Worm (Caenorhabditis elegans) whole organism, early embryonic: ENCODE data around the gene Y66D12A.24.
A peak's percentile ranks its signal among the peaks of the same experiment; 100 is the strongest.

ENCODE experiments used
- B0310.2 ChIP-seq: sonication (generic microtip); optimal IDR thresholded peaks from 2 replicates; lab custom pipeline; 2016; ENCODE audit warnings: mild to moderate bottlenecking, missing genetic modification characterization, missing compliant biosample characterization
- F13C5.2 ChIP-seq: sonication (generic microtip); optimal IDR thresholded peaks from 2 replicates; lab custom pipeline; 2017; ENCODE audit warnings: mild to moderate bottlenecking, missing genetic modification characterization, inconsistent platforms, missing compliant biosample characterization
- aly-1 ChIP-seq: sonication (generic microtip); optimal IDR thresholded peaks from 2 replicates; lab custom pipeline; 2016; ENCODE audit warnings: missing genetic modification characterization, missing compliant biosample characterization
- ama-1 ChIP-seq: fragments of 150-350 bp; optimal IDR thresholded peaks from 2 replicates; lab custom pipeline; 2014
- ceh-13 ChIP-seq: fragments of 200-800 bp; sonication (Bioruptor generic); optimal IDR thresholded peaks from 2 replicates; lab custom pipeline; 2018; ENCODE audit warnings: mild to moderate bottlenecking, missing genetic modification characterization, missing compliant biosample characterization
- ceh-36 ChIP-seq: sonication (generic microtip); optimal IDR thresholded peaks from 2 replicates; lab custom pipeline; 2016; ENCODE audit warnings: missing genetic modification characterization, inconsistent platforms, missing compliant biosample characterization
- ets-7 ChIP-seq: sonication (generic microtip); optimal IDR thresholded peaks from 2 replicates; lab custom pipeline; 2016; ENCODE audit warnings: missing genotype, missing genetic modification characterization, missing compliant biosample characterization
- hmbx-1 ChIP-seq: sonication (generic microtip); optimal IDR thresholded peaks from 2 replicates; lab custom pipeline; 2016; ENCODE audit warnings: mild to moderate bottlenecking, missing genetic modification characterization, missing compliant biosample characterization
- hmg-4 ChIP-seq: fragments of 200-800 bp; sonication (Bioruptor generic); optimal IDR thresholded peaks from 2 replicates; lab custom pipeline; 2018; ENCODE audit warnings: mild to moderate bottlenecking, missing genetic modification characterization, missing compliant biosample characterization
- hnd-1 ChIP-seq: sonication (generic microtip); optimal IDR thresholded peaks from 2 replicates; lab custom pipeline; 2016; ENCODE audit warnings: missing genetic modification characterization, missing compliant biosample characterization
- pes-1 ChIP-seq: fragments of 200-800 bp; sonication (Bioruptor generic); IDR thresholded peaks from 2 replicates; pipeline ENCODE4 v1.3.6; 2022; ENCODE audit warnings: missing genetic modification reagents, missing genetic modification characterization, missing compliant biosample characterization
- scrt-1 ChIP-seq: fragments of 200-800 bp; sonication (Bioruptor generic); IDR thresholded peaks from 2 replicates; pipeline ENCODE4 v1.3.6; 2022; ENCODE audit warnings: missing genetic modification characterization, missing compliant biosample characterization
- sea-1 ChIP-seq: fragments of 200-800 bp; sonication (Bioruptor generic); conservative IDR thresholded peaks from 2 replicates; pipeline ENCODE4 v1.3.6; 2022; ENCODE audit warnings: missing genetic modification characterization, missing compliant biosample characterization
- tbx-11 ChIP-seq: fragments of 200-800 bp; sonication (Bioruptor generic); IDR thresholded peaks from 2 replicates; pipeline ENCODE4 v1.3.6; 2022; ENCODE audit warnings: missing genetic modification characterization, missing compliant biosample characterization
- tbx-37 ChIP-seq: fragments of 200-800 bp; sonication (Bioruptor generic); conservative IDR thresholded peaks from 2 replicates; pipeline ENCODE4 v1.3.6; 2022; ENCODE audit warnings: missing genetic modification reagents, missing genetic modification characterization, missing compliant biosample characterization
- tra-4 ChIP-seq: sonication (generic microtip); optimal IDR thresholded peaks from 2 replicates; lab custom pipeline; 2017; ENCODE audit warnings: missing genetic modification characterization, missing compliant biosample characterization

Gene Y66D12A.24

ce11 chrIII:11459802-11460201, 36.9 kb upstream of the Y66D12A.24 start:
- TF ChIP-seq ceh-36 (tag; lab: Kevin White, UChicago) (peak; percentile 75), tra-4 (tag; lab: Kevin White, UChicago) (no peak)

DNA sequence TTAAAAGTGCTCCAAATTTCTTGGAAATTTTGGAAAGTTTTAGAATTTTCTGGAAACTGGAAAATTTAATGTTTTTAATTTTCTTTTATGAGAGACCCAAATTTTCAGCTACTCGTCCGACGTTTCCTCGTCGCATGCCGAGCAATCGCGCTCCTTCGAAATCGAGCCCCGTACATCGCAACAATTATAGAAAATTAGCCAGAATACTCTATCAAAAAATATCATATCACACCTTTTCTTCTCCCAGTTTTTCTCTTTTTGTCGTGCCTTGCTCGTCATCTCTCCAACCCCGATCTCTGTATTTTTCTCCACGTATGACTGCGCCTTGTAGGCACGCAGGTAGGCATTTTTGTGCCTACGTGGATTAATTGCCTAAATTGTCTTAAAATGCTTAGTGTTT, 34.3 kb upstream of the Y66D12A.24 start:
- no peak for TF ChIP-seq tbx-37 (GFP tag; lab: Robert Waterston, UW)
- TF ChIP-seq B0310.2 (tag; lab: Kevin White, UChicago), result no peak
- TF ChIP-seq aly-1 (tag; lab: Kevin White, UChicago), result no peak
- TF ChIP-seq ets-7 (tag; lab: Kevin White, UChicago), result no peak
- TF ChIP-seq F13C5.2 (tag; lab: Kevin White, UChicago), result no peak
- no peak for TF ChIP-seq sea-1 (GFP tag; lab: Robert Waterston, UW)
- TF ChIP-seq hmg-4, result no peak
- TF ChIP-seq scrt-1 (GFP tag; lab: Robert Waterston, UW), result no peak
- TF ChIP-seq tbx-11, result no peak
- no peak for TF ChIP-seq ceh-36 (tag; lab: Kevin White, UChicago)
- TF ChIP-seq hmbx-1 (tag; lab: Kevin White, UChicago), result no peak
- TF ChIP-seq tra-4 (tag; lab: Kevin White, UChicago), result no peak
- no peak for TF ChIP-seq ceh-13 (GFP tag; lab: Kevin White, UChicago)

ce11 chrIII:11463726-11464125, 32.9 kb upstream of the Y66D12A.24 start:
- TF ChIP-seq ceh-13 (GFP tag; lab: Kevin White, UChicago) (no peak), hmbx-1 (tag; lab: Kevin White, UChicago) (no peak), pes-1 (GFP tag; lab: Robert Waterston, UW) (0 out of 2 replicates have a peak, but pooled peaks have one; percentile 31), tbx-11 (0 out of 2 replicates have a peak, but pooled peaks have one; percentile 15), sea-1 (GFP tag; lab: Robert Waterston, UW) (0 out of 2 replicates have a peak, but pooled peaks have one; percentile 33)

DNA sequence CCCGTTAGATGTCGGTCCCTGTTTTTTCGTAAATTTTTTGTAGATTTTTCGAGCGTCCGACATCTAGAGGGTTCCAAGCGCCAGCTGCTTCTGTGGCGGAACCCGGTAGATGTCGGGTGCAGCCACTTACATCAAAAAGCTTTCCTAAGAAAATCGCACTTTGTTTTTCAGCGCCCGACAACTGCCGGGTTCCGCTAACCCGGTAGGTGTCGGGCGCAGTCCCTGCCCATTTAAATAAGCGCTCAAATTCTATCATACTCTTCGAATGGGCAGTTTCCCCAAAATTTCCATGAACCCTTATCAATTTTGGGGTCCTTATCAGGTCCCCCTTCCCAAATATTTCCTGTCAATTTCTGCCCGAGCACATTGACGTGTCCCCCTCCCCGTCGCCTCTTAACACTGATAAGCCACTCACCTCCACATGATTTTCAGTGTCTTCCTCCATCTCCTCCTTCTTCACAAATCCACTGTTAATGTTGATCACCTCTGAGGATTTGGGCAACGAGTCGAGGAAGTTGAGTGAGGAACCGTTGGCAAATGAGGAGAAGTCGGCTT, 31.2 kb upstream of the Y66D12A.24 start:
- TF ChIP-seq scrt-1 (GFP tag; lab: Robert Waterston, UW), result no peak
- 0 out of 2 replicates have a peak, but pooled peaks have one; percentile 41 for TF ChIP-seq pes-1 (GFP tag; lab: Robert Waterston, UW)

DNA sequence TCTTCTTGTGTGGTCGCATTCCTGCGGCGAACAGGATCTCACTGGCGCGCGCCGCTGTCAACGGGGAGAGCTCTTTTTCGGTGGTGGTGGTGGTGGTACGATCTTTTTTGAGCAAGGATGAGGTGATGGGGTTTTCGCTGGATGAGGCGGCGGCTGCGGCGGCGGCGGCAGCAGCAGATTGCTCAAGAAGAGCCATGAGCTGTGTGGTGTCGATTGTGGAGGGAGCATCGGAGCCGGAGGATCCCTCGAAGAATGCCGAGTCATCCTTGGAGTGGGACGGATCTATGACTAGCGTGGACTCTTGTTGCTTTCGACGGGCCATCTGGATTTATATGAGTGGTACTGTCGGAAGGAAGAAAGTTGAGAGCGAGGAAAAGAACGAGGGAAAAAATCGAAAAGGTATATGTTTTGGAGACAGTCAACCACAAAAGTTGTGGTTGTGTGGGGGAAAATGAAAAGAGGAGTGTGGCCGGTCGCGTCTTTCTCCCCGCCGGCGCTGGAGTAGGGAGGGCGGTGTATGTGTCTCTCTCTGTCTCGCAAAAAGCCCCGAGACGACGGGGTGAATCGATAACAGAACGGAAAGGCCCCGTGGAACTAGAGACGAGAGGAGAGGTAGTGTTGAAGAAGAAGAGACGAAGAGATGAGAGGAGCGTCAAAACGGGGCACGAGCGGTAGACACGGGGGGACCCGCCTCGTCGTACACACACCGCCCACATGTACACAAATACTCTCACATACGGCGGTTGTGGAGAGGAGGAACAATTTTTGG, 30.1 kb upstream of the Y66D12A.24 start:
- TF ChIP-seq sea-1 (GFP tag; lab: Robert Waterston, UW) (no peak), hnd-1 (tag; lab: Kevin White, UChicago) (no peak), tra-4 (tag; lab: Kevin White, UChicago) (no peak), ceh-36 (tag; lab: Kevin White, UChicago) (no peak), aly-1 (tag; lab: Kevin White, UChicago) (peak; percentile 54), pes-1 (GFP tag; lab: Robert Waterston, UW) (no peak)

- TF ChIP-seq tbx-11, result no peak
- TF ChIP-seq sea-1 (GFP tag; lab: Robert Waterston, UW), result 0 out of 2 replicates have a peak, but pooled peaks have one; percentile 17
- TF ChIP-seq ama-1 (lab: Kevin White, UChicago), result no peak
- 0 out of 2 replicates have a peak, but pooled peaks have one; percentile 31 for TF ChIP-seq scrt-1 (GFP tag; lab: Robert Waterston, UW)
- TF ChIP-seq hmg-4, result peak; percentile 35
- no peak for TF ChIP-seq B0310.2 (tag; lab: Kevin White, UChicago)
- TF ChIP-seq hnd-1 (tag; lab: Kevin White, UChicago), result no peak
- TF ChIP-seq ceh-36 (tag; lab: Kevin White, UChicago), result no peak
Measured at ce11 chrIII:11467631-11468481, 28.8 kb upstream of the Y66D12A.24 start.

DNA sequence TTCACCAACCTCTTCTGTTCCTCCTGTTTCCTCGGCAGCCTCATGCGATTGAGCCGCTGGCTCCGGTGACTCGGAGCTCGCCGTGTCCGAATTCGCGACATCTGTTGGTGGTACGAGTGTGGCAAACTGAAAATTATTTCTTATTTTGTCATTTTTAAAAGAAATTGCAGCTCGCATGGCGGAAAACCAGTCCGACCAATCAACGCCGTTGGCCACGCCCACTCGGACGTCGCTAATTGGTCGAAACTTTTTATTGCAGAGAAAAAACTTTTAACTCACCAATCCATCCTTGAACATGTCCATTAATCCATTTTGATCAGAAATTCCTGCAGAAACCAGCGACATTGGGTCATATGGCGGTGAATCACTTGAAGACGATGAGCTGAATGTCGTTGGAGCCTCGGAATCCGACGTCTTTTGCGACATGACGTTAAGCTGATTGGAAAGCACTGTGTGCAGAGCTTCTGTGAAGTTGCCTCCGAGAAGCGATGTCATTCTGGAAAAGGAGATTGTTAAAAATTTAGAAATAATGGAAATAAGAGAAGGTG, 26.3 kb upstream of the Y66D12A.24 start, which contains the start of gene bed-2:
TSS of gene bed-2 (minus strand) at position 498 of the 548 bp plus-strand sequence.
- no peak for TF ChIP-seq B0310.2 (tag; lab: Kevin White, UChicago)
- no peak for TF ChIP-seq tbx-37 (GFP tag; lab: Robert Waterston, UW)
- TF ChIP-seq tbx-11, result no peak
- TF ChIP-seq scrt-1 (GFP tag; lab: Robert Waterston, UW), result no peak
- TF ChIP-seq aly-1 (tag; lab: Kevin White, UChicago), result no peak
- no peak for TF ChIP-seq hmg-4
- TF ChIP-seq ama-1 (lab: Kevin White, UChicago), result no peak
- TF ChIP-seq ceh-36 (tag; lab: Kevin White, UChicago), result no peak
- no peak for TF ChIP-seq tra-4 (tag; lab: Kevin White, UChicago)
- TF ChIP-seq sea-1 (GFP tag; lab: Robert Waterston, UW), result no peak
- no peak for TF ChIP-seq F13C5.2 (tag; lab: Kevin White, UChicago)
- TF ChIP-seq hnd-1 (tag; lab: Kevin White, UChicago), result no peak
- TF ChIP-seq ceh-13 (GFP tag; lab: Kevin White, UChicago), result no peak
